Fruit fly (Drosophila melanogaster) whole organism, embryonic: Measurements from ENCODE around the gene p38b.
A peak's percentile ranks its signal among the peaks of the same experiment; 100 is the strongest.

Experiments used
- ATbp ChIP-seq: fragments of 200-800 bp; sonication (Bioruptor generic); optimal IDR thresholded peaks from 2 replicates; lab custom pipeline; 2017; ENCODE audit warnings: missing biosample characterization, mild to moderate bottlenecking, missing genetic modification characterization, missing genetic modification reagents
- Ada2b ChIP-seq: fragments of 200-800 bp; sonication (Bioruptor generic); IDR thresholded peaks from 2 replicates; pipeline ENCODE4 v1.3.6; 2022; ENCODE audit warnings: missing biosample characterization, missing genetic modification characterization
- Atf3 ChIP-seq: fragments of 200-800 bp; sonication (Bioruptor generic); optimal IDR thresholded peaks from 3 replicates; lab custom pipeline; 2016; ENCODE audit warnings: missing biosample characterization, missing genetic modification characterization
- Atf6 ChIP-seq: fragments of 200-800 bp; sonication (Bioruptor generic); IDR thresholded peaks from 2 replicates; pipeline ENCODE4 v1.3.6; 2022; ENCODE audit warnings: missing biosample characterization, missing genetic modification characterization
- BEAF-32 ChIP-seq: fragments of 200-800 bp; sonication (Bioruptor generic); optimal IDR thresholded peaks from 3 replicates; lab custom pipeline; 2017; ENCODE audit warnings: missing biosample characterization, missing genetic modification characterization, mild to moderate bottlenecking, moderate library complexity, missing genetic modification reagents
- CG12155 ChIP-seq: fragments of 200-800 bp; sonication (Bioruptor generic); optimal IDR thresholded peaks from 3 replicates; lab custom pipeline; 2016; ENCODE audit warnings: missing biosample characterization, missing genetic modification characterization
- CG12219 ChIP-seq: fragments of 200-800 bp; sonication (Bioruptor generic); optimal IDR thresholded peaks from 3 replicates; lab custom pipeline; 2018; ENCODE audit warnings: missing biosample characterization, mild to moderate bottlenecking, missing genetic modification characterization
- CG15601 ChIP-seq: fragments of 200-800 bp; sonication (Bioruptor generic); optimal IDR thresholded peaks from 3 replicates; lab custom pipeline; 2019; ENCODE audit warnings: missing biosample characterization, mild to moderate bottlenecking, missing genetic modification characterization, moderate library complexity
- CG1603 ChIP-seq: fragments of 200-800 bp; sonication (Bioruptor generic); optimal IDR thresholded peaks from 2 replicates; lab custom pipeline; 2019; ENCODE audit warnings: missing biosample characterization, mild to moderate bottlenecking, missing genetic modification characterization, moderate library complexity
- CG17361 ChIP-seq: fragments of 200-800 bp; sonication (Bioruptor generic); IDR thresholded peaks from 3 replicates; pipeline ENCODE4 v1.3.6; 2022; ENCODE audit warnings: missing biosample characterization, missing genetic modification characterization
- CG17612 ChIP-seq: fragments of 200-800 bp; sonication (Bioruptor generic); IDR thresholded peaks from 2 replicates; pipeline ENCODE4 v1.3.6; 2022; ENCODE audit warnings: missing biosample characterization, missing genetic modification characterization
- CG18011 ChIP-seq: fragments of 200-800 bp; sonication (Bioruptor generic); optimal IDR thresholded peaks from 2 replicates; lab custom pipeline; 2017; ENCODE audit warnings: missing biosample characterization, missing genetic modification characterization, mild to moderate bottlenecking, moderate library complexity, missing genotype
- CG18262 ChIP-seq: fragments of 200-800 bp; optimal IDR thresholded peaks from 3 replicates; lab custom pipeline; 2019; ENCODE audit warnings: missing biosample characterization, mild to moderate bottlenecking, missing genetic modification characterization, moderate library complexity
- CG2129 ChIP-seq: fragments of 200-800 bp; sonication (Bioruptor generic); IDR thresholded peaks from 2 replicates; pipeline ENCODE4 v1.3.6; 2022; ENCODE audit warnings: missing biosample characterization, missing genetic modification characterization; ENCODE audit not compliant: partially characterized antibody
- CG2712 ChIP-seq: fragments of 200-800 bp; optimal IDR thresholded peaks from 3 replicates; lab custom pipeline; 2019; ENCODE audit warnings: missing biosample characterization, mild to moderate bottlenecking, missing genetic modification characterization, moderate library complexity
- CG30431 ChIP-seq: fragments of 200-800 bp; sonication (Bioruptor generic); optimal IDR thresholded peaks from 2 replicates; lab custom pipeline; 2017; ENCODE audit warnings: missing biosample characterization, missing genetic modification characterization
- CG31365 ChIP-seq: fragments of 200-800 bp; sonication (Bioruptor generic); optimal IDR thresholded peaks from 2 replicates; lab custom pipeline; 2018; ENCODE audit warnings: missing biosample characterization, mild to moderate bottlenecking, missing genetic modification characterization
- CG3163 ChIP-seq: fragments of 200-800 bp; sonication (Bioruptor generic); optimal IDR thresholded peaks from 3 replicates; lab custom pipeline; 2016; ENCODE audit warnings: missing biosample characterization, missing genetic modification characterization
- CG4360 ChIP-seq: fragments of 200-800 bp; sonication (Bioruptor generic); IDR thresholded peaks from 2 replicates; pipeline ENCODE4 v1.3.6; 2022; ENCODE audit warnings: missing biosample characterization, missing genetic modification characterization
- CG43689 ChIP-seq: fragments of 200-800 bp; sonication (Bioruptor generic); IDR thresholded peaks from 2 replicates; pipeline ENCODE4 v1.3.6; 2022; ENCODE audit warnings: missing biosample characterization, missing genetic modification characterization
- CG7987 ChIP-seq: fragments of 200-800 bp; sonication (Bioruptor generic); optimal IDR thresholded peaks from 2 replicates; lab custom pipeline; 2018; ENCODE audit warnings: missing biosample characterization, mild to moderate bottlenecking, missing genetic modification characterization, moderate library complexity
- CG8089 ChIP-seq: fragments of 200-800 bp; sonication (Bioruptor generic); optimal IDR thresholded peaks from 3 replicates; lab custom pipeline; 2016; ENCODE audit warnings: missing biosample characterization, missing genetic modification characterization
- CG9876 ChIP-seq: fragments of 200-800 bp; sonication (Bioruptor generic); optimal IDR thresholded peaks from 2 replicates; lab custom pipeline; 2016; ENCODE audit warnings: missing biosample characterization, missing genetic modification characterization
- Camta ChIP-seq: fragments of 200-800 bp; sonication (Bioruptor generic); optimal IDR thresholded peaks from 2 replicates; lab custom pipeline; 2016; ENCODE audit warnings: missing biosample characterization, missing genetic modification characterization
- Eip74EF ChIP-seq, 2 experiments: fragments of 200-800 bp in 1 of 2; fragments of >200 bp in 1 of 2; sonication (Bioruptor generic) in 1 of 2; optimal IDR thresholded peaks; 2 replicates each; lab custom pipeline; 2017 to 2019; ENCODE audit warnings: missing biosample characterization in 2 of 2, missing genetic modification characterization in 2 of 2, mild to moderate bottlenecking in 1 of 2, moderate library complexity in 1 of 2
- Hand ChIP-seq: fragments of 200-800 bp; sonication (Bioruptor generic); optimal IDR thresholded peaks from 2 replicates; lab custom pipeline; 2017; ENCODE audit warnings: mild to moderate bottlenecking, missing biosample characterization, missing genetic modification reagents, missing genetic modification characterization
- Hey ChIP-seq: fragments of 200-800 bp; sonication (Bioruptor generic); optimal IDR thresholded peaks from 3 replicates; lab custom pipeline; 2018; ENCODE audit warnings: missing biosample characterization, mild to moderate bottlenecking, missing genetic modification characterization
- HmgD ChIP-seq: fragments of 200-800 bp; sonication (Bioruptor generic); optimal IDR thresholded peaks from 3 replicates; lab custom pipeline; 2016; ENCODE audit warnings: missing biosample characterization, missing genetic modification characterization
- Hr39 ChIP-seq: fragments of >200 bp; optimal IDR thresholded peaks from 2 replicates; lab custom pipeline; 2017
- Hr51 ChIP-seq, 2 experiments: fragments of 200-800 bp; sonication (Bioruptor generic); optimal IDR thresholded peaks; 2 replicates in 1 of 2; 3 replicates in 1 of 2; lab custom pipeline; 2016 to 2018; ENCODE audit warnings: missing biosample characterization in 2 of 2, missing genetic modification characterization in 2 of 2, mild to moderate bottlenecking in 1 of 2, moderate library complexity in 1 of 2
- Max ChIP-seq: fragments of 200-800 bp; sonication (Bioruptor generic); optimal IDR thresholded peaks from 2 replicates; lab custom pipeline; 2016; ENCODE audit warnings: missing biosample characterization, mild to moderate bottlenecking, missing genetic modification characterization
- NFAT ChIP-seq: fragments of 200-800 bp; sonication (Bioruptor generic); IDR thresholded peaks from 2 replicates; pipeline ENCODE4 v1.3.6; 2022; ENCODE audit warnings: missing biosample characterization, missing genetic modification characterization
- Oaz ChIP-seq: fragments of 200-800 bp; sonication (Bioruptor generic); IDR thresholded peaks from 2 replicates; pipeline ENCODE4 v1.3.6; 2022; ENCODE audit warnings: missing biosample characterization, missing genetic modification characterization
- Opbp ChIP-seq: fragments of 200-800 bp; sonication (Bioruptor generic); IDR thresholded peaks from 3 replicates; pipeline ENCODE4 v1.3.6; 2022; ENCODE audit warnings: missing biosample characterization, missing genetic modification characterization; ENCODE audit not compliant: partially characterized antibody
- Sox100B ChIP-seq: fragments of 200-800 bp; sonication (Bioruptor generic); optimal IDR thresholded peaks from 3 replicates; lab custom pipeline; 2018; ENCODE audit warnings: missing biosample characterization, mild to moderate bottlenecking, missing genetic modification characterization
- Taf1 ChIP-seq: fragments of 200-800 bp; sonication (Bioruptor generic); IDR thresholded peaks from 2 replicates; pipeline ENCODE4 v1.3.6; 2022; ENCODE audit warnings: missing biosample characterization, missing genetic modification characterization
- Tbp ChIP-seq: fragments of >200 bp; optimal IDR thresholded peaks from 2 replicates; lab custom pipeline; 2018; ENCODE audit warnings: missing biosample characterization, missing genetic modification characterization
- Xrp1 ChIP-seq: fragments of 200-800 bp; sonication (Bioruptor generic); IDR thresholded peaks from 2 replicates; pipeline ENCODE4 v1.3.6; 2022; ENCODE audit warnings: missing biosample characterization, missing genetic modification characterization
- ab ChIP-seq: fragments of 200-800 bp; sonication (Bioruptor generic); optimal IDR thresholded peaks from 2 replicates; lab custom pipeline; 2016; ENCODE audit warnings: missing biosample characterization, missing genetic modification characterization
- aop ChIP-seq: fragments of 200-800 bp; sonication (Bioruptor generic); IDR thresholded peaks from 2 replicates; pipeline ENCODE4 v1.3.6; 2022; ENCODE audit warnings: missing biosample characterization, missing genetic modification characterization
- ap ChIP-seq: fragments of 200-800 bp; sonication (Bioruptor generic); IDR thresholded peaks from 2 replicates; pipeline ENCODE4 v1.3.6; 2022; ENCODE audit warnings: missing biosample characterization, missing genetic modification characterization
- bab2 ChIP-seq: fragments of 200-800 bp; sonication (Bioruptor generic); optimal IDR thresholded peaks from 2 replicates; lab custom pipeline; 2016; ENCODE audit warnings: missing biosample characterization, missing genetic modification characterization
- crc ChIP-seq: fragments of 200-800 bp; sonication (Bioruptor generic); optimal IDR thresholded peaks from 2 replicates; lab custom pipeline; 2016; ENCODE audit warnings: missing biosample characterization, missing genetic modification characterization
- dati ChIP-seq: fragments of 200-800 bp; sonication (Bioruptor generic); IDR thresholded peaks from 2 replicates; pipeline ENCODE4 v1.3.6; 2022; ENCODE audit warnings: missing biosample characterization, missing genetic modification characterization
- disco-r ChIP-seq: fragments of 200-800 bp; sonication (Bioruptor generic); optimal IDR thresholded peaks from 2 replicates; lab custom pipeline; 2016; ENCODE audit warnings: missing biosample characterization, missing genetic modification characterization
- fru ChIP-seq: fragments of >200 bp; optimal IDR thresholded peaks from 2 replicates; lab custom pipeline; 2017
- hth ChIP-seq: fragments of >200 bp; optimal IDR thresholded peaks from 2 replicates; lab custom pipeline; 2017; ENCODE audit warnings: inconsistent platforms
- pros ChIP-seq: fragments of 200-800 bp; sonication (Bioruptor generic); optimal IDR thresholded peaks from 3 replicates; lab custom pipeline; 2019; ENCODE audit warnings: missing biosample characterization, mild to moderate bottlenecking, missing genetic modification characterization, moderate library complexity
- slou ChIP-seq: fragments of 200-800 bp; sonication (Bioruptor generic); optimal IDR thresholded peaks from 3 replicates; lab custom pipeline; 2016; ENCODE audit warnings: missing biosample characterization, missing genetic modification characterization
- stc ChIP-seq: fragments of 200-800 bp; sonication (Bioruptor generic); IDR thresholded peaks from 2 replicates; pipeline ENCODE4 v1.3.6; 2022; ENCODE audit warnings: missing biosample characterization, missing genetic modification characterization
- vnd ChIP-seq: fragments of 200-800 bp; sonication (Bioruptor generic); IDR thresholded peaks from 3 replicates; pipeline ENCODE4 v1.3.6; 2022; ENCODE audit warnings: missing biosample characterization, missing genetic modification characterization; ENCODE audit not compliant: partially characterized antibody
- z ChIP-seq: fragments of 200-800 bp; sonication (Bioruptor generic); IDR thresholded peaks from 3 replicates; pipeline ENCODE4 v1.3.6; 2022; ENCODE audit warnings: missing biosample characterization, missing genetic modification characterization
- zf30C ChIP-seq: fragments of 200-800 bp; sonication (Bioruptor generic); optimal IDR thresholded peaks from 3 replicates; lab custom pipeline; 2018; ENCODE audit warnings: missing biosample characterization, mild to moderate bottlenecking, missing genetic modification characterization

The p38b gene

DNA sequence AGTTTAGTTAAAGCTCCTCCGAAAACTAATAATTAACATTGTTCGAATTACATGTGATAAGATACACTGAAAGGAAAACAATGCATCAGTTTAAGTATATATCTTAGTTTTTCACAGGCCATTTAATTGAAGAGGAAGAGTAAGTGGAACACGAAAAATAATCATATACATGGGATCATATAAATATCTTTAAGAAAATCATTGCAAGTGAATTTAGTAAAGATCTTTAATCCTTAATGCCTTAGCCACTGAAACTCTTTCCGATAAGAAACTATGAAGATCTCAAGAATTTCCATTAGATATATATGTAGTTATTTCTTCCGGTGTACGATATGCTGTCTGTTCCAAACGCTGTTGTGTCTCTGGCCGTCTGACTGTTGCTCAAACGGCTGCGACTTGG lies 1.8 kb upstream of the p38b start (continued):
- TF ChIP-seq NFAT (no peak), Opbp (no peak), Oaz (GFP tag; lab: Robert Waterston, UW) (no peak), slou (GFP tag; lab: Kevin White, UChicago) (peak; percentile 36), HmgD (no peak), Ada2b (GFP tag; lab: Robert Waterston, UW) (peak; percentile 59), ap (GFP tag; lab: Robert Waterston, UW) (no peak), Hand (GFP tag; lab: Kevin White, UChicago) (peak; percentile 28), Max (GFP tag; lab: Kevin White, UChicago) (peak; percentile 45), CG17612 (no peak), Atf3 (GFP tag; lab: Kevin White, UChicago) (peak; percentile 17), CG9876 (GFP tag; lab: Kevin White, UChicago) (no peak), CG2129 (GFP tag; lab: Robert Waterston, UW) (no peak), CG4360 (GFP tag; lab: Robert Waterston, UW) (no peak), ab (no peak), aop (no peak), CG1603 (tag; lab: Kevin White, UChicago) (peak; percentile 35), pros (GFP tag; lab: Kevin White, UChicago) (no peak), hth (lab: Kevin White, UChicago) (no peak), Eip74EF (GFP tag; optimal IDR thresholded peaks at IDR 0.05; lab: Kevin White, UChicago) (peak in 1 of 2 experiments; percentile 66), CG12155 (GFP tag; lab: Kevin White, UChicago) (peak; percentile 6), CG17361 (GFP tag; lab: Robert Waterston, UW) (peak; percentile 65), stc (GFP tag; lab: Robert Waterston, UW) (peak; percentile 63), CG3163 (GFP tag; lab: Kevin White, UChicago) (no peak), z (GFP tag; lab: Robert Waterston, UW) (no peak), dati (GFP tag; lab: Robert Waterston, UW) (no peak), CG31365 (tag; lab: Kevin White, UChicago) (no peak), CG18011 (no peak), BEAF-32 (GFP tag; lab: Kevin White, UChicago) (no peak), disco-r (GFP tag; lab: Kevin White, UChicago) (no peak), CG30431 (GFP tag; lab: Kevin White, UChicago) (peak; percentile 10), CG43689 (GFP tag; lab: Robert Waterston, UW) (0 out of 2 replicates have a peak, but pooled peaks have one; percentile 14), CG2712 (tag; lab: Kevin White, UChicago) (peak; percentile 56), Xrp1 (GFP tag; lab: Robert Waterston, UW) (no peak), Hr39 (no peak), bab2 (GFP tag; lab: Kevin White, UChicago) (peak; percentile 51), fru (no peak), Hey (tag; lab: Kevin White, UChicago) (no peak), ATbp (peak; percentile 58), Tbp (GFP tag; lab: Kevin White, UChicago) (no peak), CG12219 (GFP tag; lab: Kevin White, UChicago) (no peak), Camta (GFP tag; lab: Kevin White, UChicago) (peak; percentile 17), CG15601 (tag; lab: Kevin White, UChicago) (peak; percentile 33), Sox100B (peak; percentile 68), CG8089 (no peak), vnd (no peak), Hr51 (GFP tag; optimal IDR thresholded peaks at IDR 0.05; lab: Kevin White, UChicago) (peak; percentile 18 to 83), Taf1 (GFP tag; lab: Robert Waterston, UW) (peak; percentile 46; the same call in 1 of the 2 replicates), CG18262 (peak; percentile 52), zf30C (GFP tag; lab: Kevin White, UChicago) (peak; percentile 8), CG7987 (GFP tag; lab: Kevin White, UChicago) (no peak), crc (GFP tag; lab: Kevin White, UChicago) (no peak), Atf6 (GFP tag; lab: Robert Waterston, UW) (0 out of 2 replicates have a peak, but pooled peaks have one; percentile 37)
